Fruit fly (Drosophila melanogaster) whole organism, prepupa: ENCODE results near the gene Psa.

ENCODE experiments used
- Blimp-1 ChIP-seq: fragments of 200-800 bp; sonication (Bioruptor generic); optimal IDR thresholded peaks from 3 replicates; lab custom pipeline; 2017; ENCODE audit warnings: missing biosample characterization, missing genetic modification characterization, mild to moderate bottlenecking, moderate library complexity, missing genetic modification reagents
- CG10631 ChIP-seq: fragments of 200-800 bp; sonication (Bioruptor generic); optimal IDR thresholded peaks from 2 replicates; lab custom pipeline; 2016; ENCODE audit warnings: missing biosample characterization, missing genetic modification characterization
- CG10669 ChIP-seq: fragments of 200-800 bp; sonication (Bioruptor generic); optimal IDR thresholded peaks from 3 replicates; lab custom pipeline; 2018; ENCODE audit warnings: missing biosample characterization, mild to moderate bottlenecking, missing genetic modification characterization, moderate library complexity
- CG11294 ChIP-seq: fragments of 200-800 bp; sonication (Bioruptor generic); IDR thresholded peaks from 2 replicates; pipeline ENCODE4 v1.3.6; 2022; ENCODE audit warnings: missing biosample characterization, missing genetic modification characterization
- CG11762 ChIP-seq: fragments of 200-800 bp; sonication (Bioruptor generic); optimal IDR thresholded peaks from 3 replicates; lab custom pipeline; 2016; ENCODE audit warnings: missing biosample characterization, missing genetic modification characterization; ENCODE audit not compliant: insufficient read depth
- CG11902 ChIP-seq: fragments of 200-800 bp; sonication (Bioruptor generic); optimal IDR thresholded peaks from 3 replicates; lab custom pipeline; 2016; ENCODE audit warnings: missing biosample characterization, missing genetic modification characterization
- CG16779 ChIP-seq: fragments of 200-800 bp; sonication (Bioruptor generic); optimal IDR thresholded peaks from 3 replicates; lab custom pipeline; 2017; ENCODE audit warnings: missing biosample characterization, mild to moderate bottlenecking, missing genetic modification characterization
- CG31627 ChIP-seq: fragments of 200-800 bp; sonication (Bioruptor generic); optimal IDR thresholded peaks from 3 replicates; lab custom pipeline; 2016; ENCODE audit warnings: missing biosample characterization, missing genetic modification characterization
- CG34406 ChIP-seq: fragments of 200-800 bp; sonication (Bioruptor generic); optimal IDR thresholded peaks from 3 replicates; lab custom pipeline; 2016; ENCODE audit warnings: missing biosample characterization, missing genetic modification characterization
- CG3919 ChIP-seq: fragments of 200-800 bp; sonication (Bioruptor generic); optimal IDR thresholded peaks from 3 replicates; lab custom pipeline; 2016; ENCODE audit warnings: missing biosample characterization, missing genetic modification characterization
- CG4318 ChIP-seq: fragments of 200-800 bp; sonication (Bioruptor generic); optimal IDR thresholded peaks from 3 replicates; lab custom pipeline; 2017; ENCODE audit warnings: missing biosample characterization, mild to moderate bottlenecking, missing genetic modification characterization
- CG6163 ChIP-seq: fragments of 200-800 bp; sonication (Bioruptor generic); IDR thresholded peaks from 3 replicates; pipeline ENCODE4 v1.3.6; 2022; ENCODE audit warnings: missing biosample characterization, missing genetic modification characterization
- CG6276 ChIP-seq: fragments of 200-800 bp; sonication (Bioruptor generic); optimal IDR thresholded peaks from 2 replicates; lab custom pipeline; 2017; ENCODE audit warnings: missing biosample characterization, mild to moderate bottlenecking, missing genetic modification characterization
- CG6792 ChIP-seq: fragments of 200-800 bp; sonication (Bioruptor generic); optimal IDR thresholded peaks from 3 replicates; lab custom pipeline; 2016; ENCODE audit warnings: missing biosample characterization, missing genetic modification characterization
- CG6854 ChIP-seq: fragments of 200-800 bp; sonication (Bioruptor generic); optimal IDR thresholded peaks from 2 replicates; lab custom pipeline; 2017; ENCODE audit warnings: missing biosample characterization, mild to moderate bottlenecking, missing genetic modification characterization
- CG7368 ChIP-seq: fragments of 200-800 bp; sonication (Bioruptor generic); optimal IDR thresholded peaks from 3 replicates; lab custom pipeline; 2016; ENCODE audit warnings: missing biosample characterization, missing genetic modification characterization
- CG8319 ChIP-seq: fragments of 200-800 bp; sonication (Bioruptor generic); optimal IDR thresholded peaks from 3 replicates; lab custom pipeline; 2016; ENCODE audit warnings: missing biosample characterization, missing genetic modification characterization
- CG8632 ChIP-seq: fragments of 200-800 bp; sonication (Bioruptor generic); optimal IDR thresholded peaks from 3 replicates; lab custom pipeline; 2016; ENCODE audit warnings: missing biosample characterization, missing genetic modification characterization
- CG9139 ChIP-seq: fragments of 200-800 bp; sonication (Bioruptor generic); optimal IDR thresholded peaks from 3 replicates; lab custom pipeline; 2017; ENCODE audit warnings: missing biosample characterization, mild to moderate bottlenecking, missing genetic modification characterization
- Eip75B ChIP-seq: fragments of 200-800 bp; sonication (Bioruptor generic); optimal IDR thresholded peaks from 3 replicates; lab custom pipeline; 2016; ENCODE audit warnings: missing biosample characterization, missing genetic modification characterization
- Eip78C ChIP-seq: fragments of 200-800 bp; sonication (Bioruptor generic); peaks from one replicate; lab custom pipeline; 2016; ENCODE audit warnings: missing biosample characterization, missing genetic modification characterization
- Eip93F ChIP-seq: fragments of 200-800 bp; sonication (Bioruptor generic); optimal IDR thresholded peaks from 2 replicates; lab custom pipeline; 2016; ENCODE audit warnings: missing biosample characterization, mild to moderate bottlenecking, missing genetic modification characterization
- Ets21C ChIP-seq: fragments of 200-800 bp; sonication (Bioruptor generic); optimal IDR thresholded peaks from 3 replicates; lab custom pipeline; 2016; ENCODE audit warnings: missing biosample characterization, missing genetic modification characterization
- Ets96B ChIP-seq: fragments of 200-800 bp; optimal IDR thresholded peaks from 2 replicates; lab custom pipeline; 2019; ENCODE audit warnings: missing biosample characterization, mild to moderate bottlenecking, missing genetic modification characterization, moderate library complexity
- Hr38 ChIP-seq: sonication (Bioruptor generic); optimal IDR thresholded peaks from 2 replicates; lab custom pipeline; 2016; ENCODE audit warnings: missing biosample characterization, missing genetic modification characterization
- Hr39 ChIP-seq: fragments of 200-800 bp; sonication (Bioruptor generic); optimal IDR thresholded peaks from 2 replicates; lab custom pipeline; 2016; ENCODE audit warnings: missing biosample characterization, missing genetic modification characterization
- Lpt ChIP-seq: fragments of 200-800 bp; sonication (Bioruptor generic); optimal IDR thresholded peaks from 3 replicates; lab custom pipeline; 2016; ENCODE audit warnings: missing biosample characterization, missing genetic modification characterization
- Met ChIP-seq: fragments of 200-800 bp; sonication (Bioruptor generic); optimal IDR thresholded peaks from 3 replicates; lab custom pipeline; 2016; ENCODE audit warnings: missing biosample characterization, missing genetic modification characterization
- OdsH ChIP-seq: fragments of 200-800 bp; sonication (Bioruptor generic); optimal IDR thresholded peaks from 3 replicates; lab custom pipeline; 2016; ENCODE audit warnings: missing biosample characterization, missing genetic modification characterization
- Smox ChIP-seq: fragments of 200-800 bp; sonication (Bioruptor generic); optimal IDR thresholded peaks from 3 replicates; lab custom pipeline; 2016; ENCODE audit warnings: missing biosample characterization, missing genetic modification characterization
- Sox102F ChIP-seq: fragments of 200-800 bp; sonication (Bioruptor generic); optimal IDR thresholded peaks from 2 replicates; lab custom pipeline; 2016; ENCODE audit warnings: missing biosample characterization, mild to moderate bottlenecking, missing genetic modification characterization
- Sox14 ChIP-seq: fragments of 200-800 bp; sonication (Bioruptor generic); optimal IDR thresholded peaks from 3 replicates; lab custom pipeline; 2016; ENCODE audit warnings: missing biosample characterization, missing genetic modification characterization
- Sox15 ChIP-seq: fragments of 200-800 bp; sonication (Bioruptor generic); optimal IDR thresholded peaks from 3 replicates; lab custom pipeline; 2016; ENCODE audit warnings: missing biosample characterization, missing genetic modification characterization
- achi ChIP-seq: fragments of 200-800 bp; sonication (Bioruptor generic); optimal IDR thresholded peaks from 3 replicates; lab custom pipeline; 2016; ENCODE audit warnings: missing biosample characterization, missing genetic modification characterization
- acj6 ChIP-seq: fragments of 200-800 bp; sonication (Bioruptor generic); optimal IDR thresholded peaks from 3 replicates; lab custom pipeline; 2016; ENCODE audit warnings: missing biosample characterization, missing genetic modification characterization
- cyc ChIP-seq: fragments of 200-800 bp; sonication (Bioruptor generic); optimal IDR thresholded peaks from 3 replicates; lab custom pipeline; 2016; ENCODE audit warnings: missing biosample characterization, missing genetic modification characterization
- dac ChIP-seq: fragments of 200-800 bp; sonication (Bioruptor generic); optimal IDR thresholded peaks from 2 replicates; lab custom pipeline; 2017; ENCODE audit warnings: missing biosample characterization, mild to moderate bottlenecking, missing genetic modification characterization
- dsx ChIP-seq: fragments of 200-800 bp; optimal IDR thresholded peaks from 3 replicates; lab custom pipeline; 2019; ENCODE audit warnings: missing biosample characterization, mild to moderate bottlenecking, missing genetic modification characterization, moderate library complexity; ENCODE audit not compliant: poor library complexity, severe bottlenecking
- eg ChIP-seq: fragments of 200-800 bp; sonication (Bioruptor generic); IDR thresholded peaks from 3 replicates; pipeline ENCODE4 v1.3.6; 2022; ENCODE audit warnings: missing biosample characterization, missing genetic modification characterization
- esn ChIP-seq: fragments of 200-800 bp; sonication (Bioruptor generic); optimal IDR thresholded peaks from 2 replicates; lab custom pipeline; 2016; ENCODE audit warnings: missing biosample characterization, mild to moderate bottlenecking, missing genetic modification characterization, moderate library complexity
- fd59A ChIP-seq: fragments of 200-800 bp; sonication (Bioruptor generic); optimal IDR thresholded peaks from 2 replicates; lab custom pipeline; 2017; ENCODE audit warnings: missing biosample characterization, mild to moderate bottlenecking, missing genetic modification characterization, missing genetic modification reagents
- fd85E ChIP-seq: fragments of 200-800 bp; sonication (Bioruptor generic); optimal IDR thresholded peaks from 3 replicates; lab custom pipeline; 2016; ENCODE audit warnings: missing biosample characterization, missing genetic modification characterization
- lz ChIP-seq: fragments of 200-800 bp; sonication (Bioruptor generic); optimal IDR thresholded peaks from 3 replicates; lab custom pipeline; 2016; ENCODE audit warnings: missing biosample characterization, missing genetic modification characterization
- net ChIP-seq: fragments of 200-800 bp; sonication (Bioruptor generic); optimal IDR thresholded peaks from 3 replicates; lab custom pipeline; 2016; ENCODE audit warnings: missing biosample characterization, missing genetic modification characterization
- pdm3 ChIP-seq: fragments of 200-800 bp; sonication (Bioruptor generic); optimal IDR thresholded peaks from 3 replicates; lab custom pipeline; 2016; ENCODE audit warnings: missing biosample characterization, missing genetic modification characterization
- salr ChIP-seq, 2 experiments: fragments of 200-800 bp; sonication (Bioruptor generic); optimal IDR thresholded peaks; 3 replicates each; lab custom pipeline; 2016 to 2018; ENCODE audit warnings: missing biosample characterization in 2 of 2, missing genetic modification characterization in 2 of 2, mild to moderate bottlenecking in 1 of 2
- spab ChIP-seq: fragments of 200-800 bp; sonication (Bioruptor generic); optimal IDR thresholded peaks from 2 replicates; lab custom pipeline; 2017; ENCODE audit warnings: missing biosample characterization, mild to moderate bottlenecking, missing genetic modification characterization, missing genetic modification reagents
- ss ChIP-seq, 2 experiments: fragments of 200-800 bp; sonication (Bioruptor generic); optimal IDR thresholded peaks; 2 replicates in 1 of 2; 3 replicates in 1 of 2; lab custom pipeline; 2017 to 2018; ENCODE audit warnings: mild to moderate bottlenecking in 2 of 2, missing biosample characterization in 2 of 2, missing genetic modification characterization in 2 of 2, moderate library complexity in 1 of 2
- svp ChIP-seq: fragments of 200-800 bp; sonication (Bioruptor generic); peaks from one replicate; lab custom pipeline; 2016; ENCODE audit warnings: missing biosample characterization, missing genetic modification characterization
- topi ChIP-seq: fragments of 200-800 bp; sonication (Bioruptor generic); optimal IDR thresholded peaks from 3 replicates; lab custom pipeline; 2016; ENCODE audit warnings: missing biosample characterization, missing genetic modification characterization

Gene Psa

dm6 chr3L:1517274-1518047, 14.8 kb downstream of the Psa start:
- peak; percentile 91 for TF ChIP-seq Eip78C
- TF ChIP-seq CG34406 (GFP tag; lab: Kevin White, UChicago): peak; percentile 44
- peak; percentile 49 for TF ChIP-seq dac
- TF ChIP-seq Met (GFP tag; lab: Kevin White, UChicago): peak; percentile 79
- peak; percentile 81 for TF ChIP-seq eg (GFP tag; lab: Robert Waterston, UW)
- peak; percentile 81 for TF ChIP-seq CG10631 (GFP tag; lab: Kevin White, UChicago)
- TF ChIP-seq Sox15: peak; percentile 44
- peak; percentile 21 for TF ChIP-seq fd59A (GFP tag; lab: Kevin White, UChicago)
- TF ChIP-seq lz (GFP tag; lab: Kevin White, UChicago): peak; percentile 78
- TF ChIP-seq CG3919: peak; percentile 86
- TF ChIP-seq cyc (GFP tag; lab: Kevin White, UChicago): peak; percentile 77
- TF ChIP-seq Ets21C (GFP tag; lab: Kevin White, UChicago): peak; percentile 57
- no peak for TF ChIP-seq pdm3 (GFP tag; lab: Kevin White, UChicago)
- peak; percentile 85 for TF ChIP-seq OdsH (GFP tag; lab: Kevin White, UChicago)
- TF ChIP-seq CG31627 (GFP tag; lab: Kevin White, UChicago): peak; percentile 80
- peak; percentile 50 for TF ChIP-seq CG10669 (GFP tag; lab: Kevin White, UChicago)
- peak; percentile 61 for TF ChIP-seq CG11762
- TF ChIP-seq Hr39 (GFP tag; lab: Kevin White, UChicago): peak; percentile 78
- TF ChIP-seq Blimp-1 (GFP tag; lab: Kevin White, UChicago): peak; percentile 32
- TF ChIP-seq CG9139: peak; percentile 45
- no peak for TF ChIP-seq CG16779 (tag; lab: Kevin White, UChicago)
- TF ChIP-seq spab: no peak
- TF ChIP-seq acj6 (GFP tag; lab: Kevin White, UChicago): peak; percentile 80
- TF ChIP-seq net (GFP tag; lab: Kevin White, UChicago): peak; percentile 81
- TF ChIP-seq CG4318 (GFP tag; lab: Kevin White, UChicago): no peak
- peak; percentile 60 for TF ChIP-seq Sox14
- peak; percentile 72 for TF ChIP-seq Smox (GFP tag; lab: Kevin White, UChicago)
- TF ChIP-seq CG8632: peak; percentile 60
- peak; percentile 75 for TF ChIP-seq achi
- peak; percentile 68 for TF ChIP-seq Hr38 (GFP tag; lab: Kevin White, UChicago)
- no peak for TF ChIP-seq Eip93F (GFP tag; lab: Kevin White, UChicago)
- TF ChIP-seq CG7368 (GFP tag; lab: Kevin White, UChicago): peak; percentile 74
- TF ChIP-seq Lpt (GFP tag; lab: Kevin White, UChicago): peak; percentile 68
- peak; percentile 79 for TF ChIP-seq Sox102F
- peak; percentile 42 to 47 for TF ChIP-seq salr (GFP tag; optimal IDR thresholded peaks at IDR 0.05; lab: Kevin White, UChicago)
- TF ChIP-seq Eip75B (GFP tag; lab: Kevin White, UChicago): peak; percentile 60
- peak; percentile 6 for TF ChIP-seq CG6276 (GFP tag; lab: Kevin White, UChicago)
- TF ChIP-seq CG6854 (GFP tag; lab: Kevin White, UChicago): peak; percentile 59
- TF ChIP-seq topi (GFP tag; lab: Kevin White, UChicago): peak; percentile 72
- peak; percentile 59 for TF ChIP-seq Ets96B (tag; lab: Kevin White, UChicago)
- TF ChIP-seq svp (GFP tag; lab: Kevin White, UChicago): peak; percentile 82
- peak; percentile 56; the same call in 1 of the 2 replicates for TF ChIP-seq CG11294 (GFP tag; lab: Robert Waterston, UW)
- peak; percentile 65 for TF ChIP-seq CG6792 (GFP tag; lab: Kevin White, UChicago)
- peak; percentile 72 for TF ChIP-seq fd85E (GFP tag; lab: Kevin White, UChicago)
- peak; percentile 15 to 38 for TF ChIP-seq ss (GFP tag; optimal IDR thresholded peaks at IDR 0.05; lab: Kevin White, UChicago)
- peak; percentile 89 for TF ChIP-seq CG6163 (GFP tag; lab: Robert Waterston, UW)
- no peak for TF ChIP-seq dsx (GFP tag; lab: Kevin White, UChicago)
- peak; percentile 85 for TF ChIP-seq esn
- TF ChIP-seq CG8319 (GFP tag; lab: Kevin White, UChicago): peak; percentile 57
- TF ChIP-seq CG11902 (GFP tag; lab: Kevin White, UChicago): peak; percentile 42
